Fruit fly (Drosophila melanogaster) whole organism, wandering third instar larva: ENCODE results near the gene CG42673.

Experiments used
- Abd-B ChIP-seq: fragments of >200 bp; optimal IDR thresholded peaks from 2 replicates; lab custom pipeline; 2017; ENCODE audit warnings: missing biosample characterization, missing genetic modification characterization
- CG32264 ChIP-seq: fragments of 200-800 bp; sonication (Bioruptor generic); optimal IDR thresholded peaks from 2 replicates; lab custom pipeline; 2016; ENCODE audit warnings: missing biosample characterization, missing genetic modification characterization
- CG9705 ChIP-seq: fragments of 200-800 bp; sonication (Bioruptor generic); optimal IDR thresholded peaks from 2 replicates; lab custom pipeline; 2018; ENCODE audit warnings: missing biosample characterization, mild to moderate bottlenecking, missing genetic modification characterization
- CrebA ChIP-seq: fragments of 200-800 bp; sonication (Bioruptor generic); optimal IDR thresholded peaks from 2 replicates; lab custom pipeline; 2016; ENCODE audit warnings: missing biosample characterization, mild to moderate bottlenecking, missing genetic modification characterization, borderline replicate concordance
- Dfd ChIP-seq: fragments of >200 bp; optimal IDR thresholded peaks from 2 replicates; lab custom pipeline; 2017; ENCODE audit warnings: missing biosample characterization, missing genetic modification characterization
- Dif ChIP-seq: fragments of 200-275, 200-300 bp; sonication (Bioruptor generic); optimal IDR thresholded peaks from 2 replicates; lab custom pipeline; 2018; ENCODE audit warnings: missing biosample characterization, missing genetic modification characterization; ENCODE audit not compliant: partially characterized antibody
- GATAd ChIP-seq: sonication (Bioruptor generic); optimal IDR thresholded peaks from 2 replicates; lab custom pipeline; 2016; ENCODE audit warnings: missing biosample characterization, missing genetic modification characterization
- HLH106 ChIP-seq: fragments of 200-800 bp; optimal IDR thresholded peaks from 3 replicates; lab custom pipeline; 2019; ENCODE audit warnings: missing biosample characterization, mild to moderate bottlenecking, missing genetic modification characterization, moderate library complexity
- Hr78 ChIP-seq: fragments of >200 bp; optimal IDR thresholded peaks from 2 replicates; lab custom pipeline; 2017; ENCODE audit warnings: missing biosample characterization, missing genetic modification characterization
- Hr83 ChIP-seq: fragments of 200-300 bp; sonication (Bioruptor generic); optimal IDR thresholded peaks from 2 replicates; lab custom pipeline; 2016; ENCODE audit warnings: missing biosample characterization, mild to moderate bottlenecking, missing genetic modification characterization, moderate library complexity; ENCODE audit not compliant: poor library complexity, severe bottlenecking
- Jra ChIP-seq: sonication (Bioruptor generic); optimal IDR thresholded peaks from 2 replicates; lab custom pipeline; 2016; ENCODE audit warnings: missing biosample characterization, missing genetic modification characterization
- Mio ChIP-seq: sonication (Bioruptor generic); optimal IDR thresholded peaks from 2 replicates; lab custom pipeline; 2016; ENCODE audit warnings: missing biosample characterization, missing genetic modification characterization
- Myc ChIP-seq: fragments of >200 bp; optimal IDR thresholded peaks from 2 replicates; lab custom pipeline; 2017
- N ChIP-seq: fragments of >200 bp; optimal IDR thresholded peaks from 2 replicates; lab custom pipeline; 2018; ENCODE audit warnings: missing biosample characterization, missing external identifiers, missing genetic modification characterization
- OdsH ChIP-seq: fragments of 200-800 bp; sonication (Bioruptor generic); optimal IDR thresholded peaks from 2 replicates; lab custom pipeline; 2016; ENCODE audit warnings: missing biosample characterization, mild to moderate bottlenecking, missing genetic modification characterization
- Rel ChIP-seq, 2 experiments: fragments of 200-800 bp; sonication (Bioruptor generic) in 1 of 2; optimal IDR thresholded peaks; 2 replicates in 1 of 2; 3 replicates in 1 of 2; lab custom pipeline; 2016 to 2019; ENCODE audit warnings: mild to moderate bottlenecking in 2 of 2, missing biosample characterization in 2 of 2, missing genetic modification characterization in 2 of 2, moderate library complexity in 1 of 2
- Vsx2 ChIP-seq: fragments of 200-300, 225-300 bp; sonication (Bioruptor generic); optimal IDR thresholded peaks from 2 replicates; lab custom pipeline; 2018; ENCODE audit warnings: missing biosample characterization, missing genetic modification characterization; ENCODE audit not compliant: partially characterized antibody
- br ChIP-seq: fragments of 200-800 bp; sonication (Bioruptor generic); optimal IDR thresholded peaks from 2 replicates; lab custom pipeline; 2016; ENCODE audit warnings: missing biosample characterization, missing genetic modification characterization
- brk ChIP-seq: fragments of 200-800 bp; sonication (Bioruptor generic); optimal IDR thresholded peaks from 2 replicates; lab custom pipeline; 2016; ENCODE audit warnings: missing biosample characterization, mild to moderate bottlenecking, missing genetic modification characterization
- dl ChIP-seq, 2 experiments: fragments of 175-275, 200-275 bp in 1 of 2; fragments of 200-275 bp in 1 of 2; sonication (Bioruptor generic); optimal IDR thresholded peaks; lab custom pipeline; 2018; ENCODE audit warnings: mild to moderate bottlenecking in 2 of 2, missing biosample characterization in 2 of 2, missing genetic modification characterization in 2 of 2, moderate library complexity in 2 of 2; ENCODE audit not compliant: partially characterized antibody in 2 of 2, insufficient read depth in 1 of 2
- dmrt93B ChIP-seq: fragments of 200-800 bp; sonication (Bioruptor generic); optimal IDR thresholded peaks from 2 replicates; lab custom pipeline; 2018; ENCODE audit warnings: missing biosample characterization, mild to moderate bottlenecking, missing genetic modification characterization
- foxo ChIP-seq, 2 experiments: fragments of 200-800 bp; sonication (Bioruptor generic); optimal IDR thresholded peaks; 2 replicates in 1 of 2; 3 replicates in 1 of 2; lab custom pipeline; 2016 to 2017; ENCODE audit warnings: missing biosample characterization in 2 of 2, missing genetic modification characterization in 2 of 2
- fru ChIP-seq: fragments of 200-800 bp; sonication (Bioruptor generic); optimal IDR thresholded peaks from 3 replicates; lab custom pipeline; 2016; ENCODE audit warnings: missing biosample characterization, mild to moderate bottlenecking, missing genetic modification characterization
- h ChIP-seq: fragments of 200-800 bp; sonication (Bioruptor generic); optimal IDR thresholded peaks from 3 replicates; lab custom pipeline; 2016; ENCODE audit warnings: missing biosample characterization, mild to moderate bottlenecking, missing genetic modification characterization
- jim ChIP-seq: fragments of 175-275, 200-325 bp; sonication (Bioruptor generic); optimal IDR thresholded peaks from 2 replicates; lab custom pipeline; 2016; ENCODE audit warnings: missing biosample characterization, mild to moderate bottlenecking, missing genetic modification characterization
- lola ChIP-seq: fragments of >200 bp; optimal IDR thresholded peaks from 2 replicates; lab custom pipeline; 2017; ENCODE audit warnings: missing biosample characterization, missing genetic modification characterization
- psq ChIP-seq: fragments of 200-800 bp; sonication (Bioruptor generic); optimal IDR thresholded peaks from 3 replicates; lab custom pipeline; 2017; ENCODE audit warnings: missing biosample characterization, mild to moderate bottlenecking, missing genetic modification characterization, moderate library complexity
- rgr ChIP-seq: fragments of 200-800 bp; sonication (Bioruptor generic); optimal IDR thresholded peaks from 3 replicates; lab custom pipeline; 2016; ENCODE audit warnings: missing biosample characterization, mild to moderate bottlenecking, missing genetic modification characterization
- sv ChIP-seq: fragments of 200-800 bp; sonication (Bioruptor generic); optimal IDR thresholded peaks from 3 replicates; lab custom pipeline; 2016; ENCODE audit warnings: missing biosample characterization, missing genetic modification characterization
- tai ChIP-seq: sonication (Bioruptor generic); optimal IDR thresholded peaks from 2 replicates; lab custom pipeline; 2016; ENCODE audit warnings: missing biosample characterization, missing genetic modification characterization

The CG42673 gene

DNA sequence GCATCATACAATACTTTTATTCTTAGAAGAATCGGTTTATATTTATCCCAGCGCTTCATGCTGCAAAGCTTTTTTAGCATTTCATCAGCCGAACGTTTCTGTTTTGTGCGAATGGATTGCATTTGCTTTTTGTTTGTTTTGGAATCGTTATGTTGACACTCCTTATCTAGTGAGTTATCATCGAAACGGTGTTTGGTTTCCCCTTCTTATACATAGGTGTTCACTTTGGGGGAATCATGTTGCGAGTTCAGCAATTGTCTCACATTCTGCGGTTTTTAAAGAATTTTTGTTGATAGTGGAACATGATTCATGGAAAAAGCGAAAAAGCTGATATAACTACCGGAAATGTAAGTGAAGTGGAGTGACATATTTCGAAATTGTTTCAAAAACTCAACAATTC, 44.7 kb upstream of the CG42673 start:
- TF ChIP-seq Vsx2 (GFP tag; lab: Kevin White, UChicago) (no peak), lola (no peak), br (GFP tag; lab: Kevin White, UChicago) (no peak), Jra (no peak), dmrt93B (no peak), Hr78 (GFP tag; lab: Kevin White, UChicago) (no peak), Abd-B (GFP tag; lab: Kevin White, UChicago) (no peak), Hr83 (no peak), brk (GFP tag; lab: Kevin White, UChicago) (no peak), dl (GFP tag; optimal IDR thresholded peaks at IDR 0.05; lab: Kevin White, UChicago; ENCODE audit: insufficient read depth in 1 of 2, partially characterized antibody in 2 of 2) (no peak), fru (GFP tag; lab: Kevin White, UChicago) (no peak), psq (GFP tag; lab: Kevin White, UChicago) (no peak), Dfd (GFP tag; lab: Kevin White, UChicago) (no peak), Mio (GFP tag; lab: Kevin White, UChicago) (no peak), rgr (GFP tag; lab: Kevin White, UChicago) (no peak), tai (GFP tag; lab: Kevin White, UChicago) (no peak), jim (GFP tag; lab: Kevin White, UChicago) (no peak)
- TF ChIP-seq, all 38 proteins: peak for 0

DNA sequence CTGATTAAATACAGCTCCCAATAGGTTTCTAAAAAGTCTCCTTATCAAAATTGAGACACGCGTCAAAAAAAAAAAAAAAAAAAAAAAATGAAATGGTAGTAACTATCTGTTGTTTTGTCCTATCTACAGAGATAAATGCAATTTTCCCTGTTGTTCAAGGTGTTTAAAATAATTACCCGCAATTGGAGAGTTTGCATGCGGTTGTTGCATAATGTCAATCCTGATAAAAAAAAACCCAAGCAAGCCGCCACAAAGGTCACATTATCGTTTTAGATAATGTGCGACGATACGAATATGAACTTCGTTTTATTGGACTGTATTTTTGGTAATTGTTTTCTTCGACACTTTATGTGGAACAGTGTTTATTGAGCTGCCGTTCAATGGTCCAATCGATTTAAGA, 44.2 kb upstream of the CG42673 start:
- no peak for TF ChIP-seq lola
- TF ChIP-seq HLH106 = no peak
- TF ChIP-seq Dfd (GFP tag; lab: Kevin White, UChicago) = no peak
- no peak for TF ChIP-seq sv
- TF ChIP-seq rgr (GFP tag; lab: Kevin White, UChicago) = no peak
- no peak for TF ChIP-seq dmrt93B
- no peak for TF ChIP-seq Rel (GFP tag; optimal IDR thresholded peaks at IDR 0.05; lab: Kevin White, UChicago)
- no peak for TF ChIP-seq Rel (tag; optimal IDR thresholded peaks at IDR 0.05; lab: Kevin White, UChicago)

dm6 chr3L:9503552-9504317, 43.3 kb upstream of the CG42673 start:
- peak in 1 of 2 experiments; percentile 10 for TF ChIP-seq foxo (GFP tag; optimal IDR thresholded peaks at IDR 0.05; lab: Kevin White, UChicago)
- TF ChIP-seq rgr (GFP tag; lab: Kevin White, UChicago) = no peak
- peak; percentile 18 for TF ChIP-seq fru (GFP tag; lab: Kevin White, UChicago)
- TF ChIP-seq CG9705 (GFP tag; lab: Kevin White, UChicago) = no peak
- no peak for TF ChIP-seq CG32264
- no peak for TF ChIP-seq GATAd (GFP tag; lab: Kevin White, UChicago)
- no peak for TF ChIP-seq brk (GFP tag; lab: Kevin White, UChicago)
- no peak for TF ChIP-seq Dif (GFP tag; lab: Kevin White, UChicago)
- TF ChIP-seq Dfd (GFP tag; lab: Kevin White, UChicago) = no peak
- no peak for TF ChIP-seq lola
- TF ChIP-seq N (GFP tag; lab: Kevin White, UChicago) = no peak
- TF ChIP-seq h = peak; percentile 52
- no peak for TF ChIP-seq CrebA
- TF ChIP-seq Myc = no peak

dm6 chr3L:9504530-9504929, 42.5 kb upstream of the CG42673 start:
- TF ChIP-seq foxo (GFP tag; optimal IDR thresholded peaks at IDR 0.05; lab: Kevin White, UChicago) (no peak), OdsH (GFP tag; lab: Kevin White, UChicago) (no peak), CG9705 (GFP tag; lab: Kevin White, UChicago) (no peak), Mio (GFP tag; lab: Kevin White, UChicago) (no peak), fru (GFP tag; lab: Kevin White, UChicago) (no peak), Dif (GFP tag; lab: Kevin White, UChicago) (no peak), Rel (GFP tag; optimal IDR thresholded peaks at IDR 0.05; lab: Kevin White, UChicago) (no peak), Rel (tag; optimal IDR thresholded peaks at IDR 0.05; lab: Kevin White, UChicago) (no peak)
